Fruit fly (Drosophila melanogaster) whole organism, embryonic: Measurements from ENCODE around the gene Mics1.

Experiments
- ATbp ChIP-seq: fragments of 200-800 bp; sonication (Bioruptor generic); optimal IDR thresholded peaks from 2 replicates; lab custom pipeline; 2017; ENCODE audit warnings: missing biosample characterization, mild to moderate bottlenecking, missing genetic modification characterization, missing genetic modification reagents
- CG10654 ChIP-seq: fragments of 200-800 bp; sonication (Bioruptor generic); optimal IDR thresholded peaks from 2 replicates; lab custom pipeline; 2016; ENCODE audit warnings: missing biosample characterization, missing genetic modification characterization
- CG18476 ChIP-seq: fragments of 200-800 bp; sonication (Bioruptor generic); optimal IDR thresholded peaks from 2 replicates; lab custom pipeline; 2016; ENCODE audit warnings: missing biosample characterization, mild to moderate bottlenecking, missing genetic modification characterization
- CG6854 ChIP-seq: fragments of 200-800 bp; sonication (Bioruptor generic); optimal IDR thresholded peaks from 3 replicates; lab custom pipeline; 2017; ENCODE audit warnings: missing biosample characterization, mild to moderate bottlenecking, missing genetic modification characterization
- CrebB ChIP-seq: fragments of 200-800 bp; sonication (Bioruptor generic); optimal IDR thresholded peaks from 3 replicates; lab custom pipeline; 2018; ENCODE audit warnings: missing biosample characterization, mild to moderate bottlenecking, missing genetic modification characterization
- gfzf ChIP-seq: fragments of 200-800 bp; sonication (Bioruptor generic); optimal IDR thresholded peaks from 2 replicates; lab custom pipeline; 2016; ENCODE audit warnings: missing biosample characterization, mild to moderate bottlenecking, missing genetic modification characterization, moderate library complexity
- gsb ChIP-seq: fragments of 200-800 bp; sonication (Bioruptor generic); IDR thresholded peaks from 2 replicates; pipeline ENCODE4 v1.3.6; 2022; ENCODE audit warnings: missing biosample characterization, missing genetic modification characterization
- oc ChIP-seq: fragments of 200-800 bp; sonication (Bioruptor generic); optimal IDR thresholded peaks from 2 replicates; lab custom pipeline; 2018; ENCODE audit warnings: missing biosample characterization, mild to moderate bottlenecking, missing genetic modification characterization, moderate library complexity
- so ChIP-seq: fragments of 200-800 bp; sonication (Bioruptor generic); IDR thresholded peaks from 3 replicates; pipeline ENCODE4 v1.3.6; 2022; ENCODE audit warnings: missing biosample characterization, missing genetic modification characterization

- TF ChIP-seq CG6854 (no peak), so (GFP tag; lab: Robert Waterston, UW) (no peak), gfzf (no peak), gsb (GFP tag; lab: Robert Waterston, UW) (no peak), CG18476 (GFP tag; lab: Kevin White, UChicago) (no peak), CrebB (tag; lab: Kevin White, UChicago) (no peak), CG10654 (GFP tag; lab: Kevin White, UChicago) (no peak), ATbp (GFP tag; lab: Kevin White, UChicago) (no peak), oc (tag; lab: Kevin White, UChicago) (no peak)
These were observed 6.1 kb upstream of the Mics1 start for dm6 chr3R:7508198-7508837.
